Fruit fly (Drosophila melanogaster) whole organism, adult: ENCODE results near the gene CG13482.
A peak's percentile ranks its signal among the peaks of the same experiment; 100 is the strongest.

Experiments used
- CG11617 ChIP-seq: fragments of 200-800 bp; sonication (Bioruptor generic); optimal IDR thresholded peaks from 2 replicates; lab custom pipeline; 2017; ENCODE audit warnings: mild to moderate bottlenecking, missing biosample characterization, missing genetic modification reagents, missing genetic modification characterization
- CG12768 ChIP-seq: fragments of 200-800 bp; sonication (Bioruptor generic); optimal IDR thresholded peaks from 2 replicates; lab custom pipeline; 2017; ENCODE audit warnings: missing biosample characterization, missing genetic modification characterization, mild to moderate bottlenecking, moderate library complexity, missing genetic modification reagents
- CG14711 ChIP-seq: fragments of 200-800 bp; sonication (Bioruptor generic); optimal IDR thresholded peaks from 2 replicates; lab custom pipeline; 2018; ENCODE audit warnings: missing biosample characterization, mild to moderate bottlenecking, missing genetic modification characterization, moderate library complexity
- CG1620 ChIP-seq: fragments of 200-800 bp; sonication (Bioruptor generic); optimal IDR thresholded peaks from 2 replicates; lab custom pipeline; 2016; ENCODE audit warnings: missing biosample characterization, missing genetic modification characterization
- CG33017 ChIP-seq: fragments of 200-800 bp; sonication (Bioruptor generic); optimal IDR thresholded peaks from 2 replicates; lab custom pipeline; 2018; ENCODE audit warnings: missing biosample characterization, mild to moderate bottlenecking, missing genetic modification characterization, moderate library complexity
- CG5204 ChIP-seq: fragments of 200-800 bp; sonication (Bioruptor generic); optimal IDR thresholded peaks from 2 replicates; lab custom pipeline; 2016; ENCODE audit warnings: missing biosample characterization, missing genetic modification characterization
- CG7045 ChIP-seq: fragments of 200-800 bp; sonication (Bioruptor generic); optimal IDR thresholded peaks from 2 replicates; lab custom pipeline; 2017; ENCODE audit warnings: missing biosample characterization, mild to moderate bottlenecking, missing genetic modification characterization
- CG7101 ChIP-seq: fragments of 200-800 bp; sonication (Bioruptor generic); optimal IDR thresholded peaks from 2 replicates; lab custom pipeline; 2018; ENCODE audit warnings: missing biosample characterization, mild to moderate bottlenecking, missing genetic modification characterization, moderate library complexity
- Clk ChIP-seq: fragments of 200-800 bp; sonication (Bioruptor generic); optimal IDR thresholded peaks from 2 replicates; lab custom pipeline; 2017; ENCODE audit warnings: missing biosample characterization, missing genetic modification characterization
- Crg-1 ChIP-seq: fragments of 200-800 bp; sonication (Bioruptor generic); optimal IDR thresholded peaks from 2 replicates; lab custom pipeline; 2016; ENCODE audit warnings: missing biosample characterization, missing genetic modification characterization
- Hr96 ChIP-seq: fragments of 200-800 bp; sonication (Bioruptor generic); optimal IDR thresholded peaks from 2 replicates; lab custom pipeline; 2016; ENCODE audit warnings: missing biosample characterization, missing genetic modification characterization
- Mnt ChIP-seq: fragments of 200-800 bp; sonication (Bioruptor generic); optimal IDR thresholded peaks from 2 replicates; lab custom pipeline; 2016; ENCODE audit warnings: missing biosample characterization, mild to moderate bottlenecking, missing genetic modification characterization
- bab1 ChIP-seq: fragments of 200-800 bp; sonication (Bioruptor generic); optimal IDR thresholded peaks from 3 replicates; lab custom pipeline; 2019; ENCODE audit warnings: missing biosample characterization, mild to moderate bottlenecking, missing genetic modification characterization, moderate library complexity
- cic ChIP-seq: fragments of 200-800 bp; sonication (Bioruptor generic); optimal IDR thresholded peaks from 2 replicates; lab custom pipeline; 2017; ENCODE audit warnings: missing biosample characterization, mild to moderate bottlenecking, missing genetic modification characterization, moderate library complexity
- cnc ChIP-seq, 2 experiments: fragments of >200 bp; optimal IDR thresholded peaks; 2 replicates each; lab custom pipeline; 2017
- kay ChIP-seq: fragments of 200-800 bp; sonication (Bioruptor generic); peaks from one replicate; lab custom pipeline; 2016; ENCODE audit warnings: missing biosample characterization, missing genetic modification characterization, borderline replicate concordance
- ovo ChIP-seq: fragments of 200-800 bp; sonication (Bioruptor generic); optimal IDR thresholded peaks from 2 replicates; lab custom pipeline; 2016; ENCODE audit warnings: missing biosample characterization, missing genetic modification characterization
- pad ChIP-seq: fragments of 200-800 bp; sonication (Bioruptor generic); optimal IDR thresholded peaks from 3 replicates; lab custom pipeline; 2017; ENCODE audit warnings: missing biosample characterization, missing genetic modification characterization, mild to moderate bottlenecking, moderate library complexity, missing genetic modification reagents
- tj ChIP-seq: fragments of 200-800 bp; sonication (Bioruptor generic); optimal IDR thresholded peaks from 3 replicates; lab custom pipeline; 2017; ENCODE audit warnings: missing biosample characterization, mild to moderate bottlenecking, missing genetic modification characterization, moderate library complexity
- toe ChIP-seq: fragments of 200-800 bp; sonication (Bioruptor generic); optimal IDR thresholded peaks from 2 replicates; lab custom pipeline; 2016; ENCODE audit warnings: missing biosample characterization, missing genetic modification characterization

CG13482 gene

DNA sequence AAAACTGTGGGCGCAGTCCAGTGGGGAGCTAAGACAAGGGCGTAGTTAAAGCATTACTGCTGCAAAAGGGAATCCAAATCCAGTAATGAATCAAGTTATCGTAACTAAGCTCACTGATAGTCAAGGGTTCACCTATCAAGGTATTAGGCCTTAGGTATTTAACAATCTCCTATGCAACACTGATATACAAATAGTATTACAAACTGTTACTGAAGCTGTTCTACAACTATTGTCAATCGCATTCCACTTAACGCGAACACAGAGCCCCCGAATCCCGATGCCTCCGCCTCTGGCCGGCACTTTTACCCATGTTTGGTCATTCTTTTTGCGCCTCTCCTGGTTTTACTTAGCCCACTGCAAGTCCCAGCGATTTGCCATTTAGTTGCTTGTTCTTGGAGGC lies 21.7 kb downstream of the CG13482 start:
- TF ChIP-seq CG14711 (tag; lab: Kevin White, UChicago) (no peak), CG5204 (GFP tag; lab: Kevin White, UChicago) (no peak), CG11617 (GFP tag; lab: Kevin White, UChicago) (no peak), CG7045 (GFP tag; lab: Kevin White, UChicago) (no peak), cic (no peak), CG33017 (tag; lab: Kevin White, UChicago) (no peak), CG12768 (GFP tag; lab: Kevin White, UChicago) (no peak), cnc (optimal IDR thresholded peaks at IDR 0.05; lab: Kevin White, UChicago) (no peak), kay (GFP tag; lab: Kevin White, UChicago) (no peak), ovo (GFP tag; lab: Kevin White, UChicago) (no peak), Mnt (no peak), CG7101 (tag; lab: Kevin White, UChicago) (no peak), tj (GFP tag; lab: Kevin White, UChicago) (no peak), pad (no peak), bab1 (no peak)

dm6 chr3L:14353161-14353560 lies 24.0 kb downstream of the CG13482 start:
- TF ChIP-seq CG14711 (tag; lab: Kevin White, UChicago) (no peak), Clk (GFP tag; lab: Kevin White, UChicago) (no peak), CG12768 (GFP tag; lab: Kevin White, UChicago) (no peak), cic (no peak), Mnt (no peak), pad (no peak), Crg-1 (no peak), CG33017 (tag; lab: Kevin White, UChicago) (no peak), bab1 (no peak), ovo (GFP tag; lab: Kevin White, UChicago) (no peak), kay (GFP tag; lab: Kevin White, UChicago) (no peak), CG11617 (GFP tag; lab: Kevin White, UChicago) (no peak), CG7101 (tag; lab: Kevin White, UChicago) (no peak), CG1620 (GFP tag; lab: Kevin White, UChicago) (no peak), toe (no peak), Hr96 (GFP tag; lab: Kevin White, UChicago) (no peak), cnc (optimal IDR thresholded peaks at IDR 0.05; lab: Kevin White, UChicago) (no peak), CG5204 (GFP tag; lab: Kevin White, UChicago) (no peak), tj (GFP tag; lab: Kevin White, UChicago) (no peak)

dm6 chr3L:14354285-14355092 lies 25.3 kb downstream of the CG13482 start:
- TF ChIP-seq kay (GFP tag; lab: Kevin White, UChicago) (peak; percentile 82), toe (no peak), CG7101 (tag; lab: Kevin White, UChicago) (peak; percentile 6), tj (GFP tag; lab: Kevin White, UChicago) (no peak), CG12768 (GFP tag; lab: Kevin White, UChicago) (no peak)

DNA sequence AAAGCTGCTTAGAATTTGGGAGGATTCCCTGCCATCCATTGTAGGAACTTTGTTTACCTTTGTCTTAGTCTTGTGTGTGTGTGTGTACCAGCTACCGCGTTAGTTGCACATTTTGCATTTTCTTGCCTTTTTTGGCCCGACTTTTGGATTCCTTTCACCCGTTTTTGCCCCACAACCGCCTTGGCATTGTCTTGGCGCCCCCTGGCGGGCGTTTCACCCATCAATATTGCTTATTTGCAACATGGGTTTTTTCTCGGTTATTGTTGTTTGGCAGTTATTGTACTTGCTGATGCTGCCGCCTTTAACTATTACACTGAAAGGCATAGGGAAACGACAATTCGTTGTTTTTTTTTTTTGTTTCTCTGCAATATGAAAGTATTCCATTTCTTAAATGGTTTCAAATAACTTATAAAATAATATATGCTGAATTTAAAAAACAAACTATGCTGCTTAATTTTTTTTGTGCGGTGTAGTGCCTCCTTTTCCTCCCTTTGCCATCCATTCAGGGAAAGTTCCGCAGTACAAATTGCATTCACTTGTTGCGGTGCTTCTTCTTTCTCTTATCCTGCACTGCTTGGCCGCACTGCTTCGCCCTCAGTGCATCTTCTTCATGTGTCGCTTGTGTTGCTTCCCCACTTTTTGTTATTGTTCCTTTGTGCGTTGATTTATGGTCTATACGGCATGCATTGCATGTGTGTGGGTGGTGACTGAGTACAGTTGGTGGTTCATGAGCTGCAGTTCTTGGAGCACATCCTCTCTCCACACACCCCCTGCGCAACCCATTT lies 27.6 kb downstream of the CG13482 start:
- no peak for TF ChIP-seq Hr96 (GFP tag; lab: Kevin White, UChicago)
- no peak for TF ChIP-seq CG11617 (GFP tag; lab: Kevin White, UChicago)
- TF ChIP-seq CG12768 (GFP tag; lab: Kevin White, UChicago): no peak
- TF ChIP-seq toe: no peak
- TF ChIP-seq CG5204 (GFP tag; lab: Kevin White, UChicago): no peak
- no peak for TF ChIP-seq bab1
- TF ChIP-seq Clk (GFP tag; lab: Kevin White, UChicago): no peak
- TF ChIP-seq CG7045 (GFP tag; lab: Kevin White, UChicago): no peak
- no peak for TF ChIP-seq kay (GFP tag; lab: Kevin White, UChicago)
- no peak for TF ChIP-seq cic
- no peak for TF ChIP-seq Mnt
- TF ChIP-seq cnc (optimal IDR thresholded peaks at IDR 0.05; lab: Kevin White, UChicago): no peak
- TF ChIP-seq Crg-1: no peak

- TF ChIP-seq toe: no peak
- TF ChIP-seq CG12768 (GFP tag; lab: Kevin White, UChicago): no peak
- TF ChIP-seq CG7045 (GFP tag; lab: Kevin White, UChicago): no peak
- TF ChIP-seq CG7101 (tag; lab: Kevin White, UChicago): no peak
- TF ChIP-seq ovo (GFP tag; lab: Kevin White, UChicago): no peak
- no peak for TF ChIP-seq cnc (optimal IDR thresholded peaks at IDR 0.05; lab: Kevin White, UChicago)
- TF ChIP-seq cic: no peak
These were observed 29.8 kb downstream of the CG13482 start for dm6 chr3L:14358899-14359298.
